Fruit fly (Drosophila melanogaster) whole organism, prepupa: ENCODE results near the gene Gnmt.
A peak's percentile ranks its signal among the peaks of the same experiment; 100 is the strongest.

Source experiments
- Blimp-1 ChIP-seq: fragments of 200-800 bp; sonication (Bioruptor generic); optimal IDR thresholded peaks from 3 replicates; lab custom pipeline; 2017; ENCODE audit warnings: missing biosample characterization, missing genetic modification characterization, mild to moderate bottlenecking, moderate library complexity, missing genetic modification reagents
- CG10631 ChIP-seq: fragments of 200-800 bp; sonication (Bioruptor generic); optimal IDR thresholded peaks from 2 replicates; lab custom pipeline; 2016; ENCODE audit warnings: missing biosample characterization, missing genetic modification characterization
- CG11762 ChIP-seq: fragments of 200-800 bp; sonication (Bioruptor generic); optimal IDR thresholded peaks from 3 replicates; lab custom pipeline; 2016; ENCODE audit warnings: missing biosample characterization, missing genetic modification characterization; ENCODE audit not compliant: insufficient read depth
- CG11902 ChIP-seq: fragments of 200-800 bp; sonication (Bioruptor generic); optimal IDR thresholded peaks from 3 replicates; lab custom pipeline; 2016; ENCODE audit warnings: missing biosample characterization, missing genetic modification characterization
- CG15336 ChIP-seq: fragments of 200-800 bp; sonication (Bioruptor generic); IDR thresholded peaks from 2 replicates; pipeline ENCODE4 v1.3.6; 2022; ENCODE audit warnings: missing biosample characterization, missing genetic modification characterization
- CG1621 ChIP-seq: fragments of 200-800 bp; sonication (Bioruptor generic); optimal IDR thresholded peaks from 3 replicates; lab custom pipeline; 2018; ENCODE audit warnings: missing biosample characterization, mild to moderate bottlenecking, missing genetic modification characterization
- CG3032 ChIP-seq: fragments of 200-800 bp; optimal IDR thresholded peaks from 2 replicates; lab custom pipeline; 2019; ENCODE audit warnings: missing biosample characterization, mild to moderate bottlenecking, missing genetic modification characterization, moderate library complexity
- CG34406 ChIP-seq: fragments of 200-800 bp; sonication (Bioruptor generic); optimal IDR thresholded peaks from 3 replicates; lab custom pipeline; 2016; ENCODE audit warnings: missing biosample characterization, missing genetic modification characterization
- CG6792 ChIP-seq: fragments of 200-800 bp; sonication (Bioruptor generic); optimal IDR thresholded peaks from 3 replicates; lab custom pipeline; 2016; ENCODE audit warnings: missing biosample characterization, missing genetic modification characterization
- CG6808 ChIP-seq: fragments of 200-800 bp; sonication (Bioruptor generic); optimal IDR thresholded peaks from 3 replicates; lab custom pipeline; 2017; ENCODE audit warnings: missing biosample characterization, missing genetic modification characterization, mild to moderate bottlenecking, moderate library complexity, missing genetic modification reagents
- CG6854 ChIP-seq: fragments of 200-800 bp; sonication (Bioruptor generic); optimal IDR thresholded peaks from 2 replicates; lab custom pipeline; 2017; ENCODE audit warnings: missing biosample characterization, mild to moderate bottlenecking, missing genetic modification characterization
- CG8119 ChIP-seq: fragments of 200-800 bp; sonication (Bioruptor generic); IDR thresholded peaks from 3 replicates; pipeline ENCODE4 v1.3.6; 2022; ENCODE audit warnings: missing biosample characterization, missing genetic modification characterization
- CG8319 ChIP-seq: fragments of 200-800 bp; sonication (Bioruptor generic); optimal IDR thresholded peaks from 3 replicates; lab custom pipeline; 2016; ENCODE audit warnings: missing biosample characterization, missing genetic modification characterization
- Eip78C ChIP-seq: fragments of 200-800 bp; sonication (Bioruptor generic); peaks from one replicate; lab custom pipeline; 2016; ENCODE audit warnings: missing biosample characterization, missing genetic modification characterization
- Eip93F ChIP-seq: fragments of 200-800 bp; sonication (Bioruptor generic); optimal IDR thresholded peaks from 2 replicates; lab custom pipeline; 2016; ENCODE audit warnings: missing biosample characterization, mild to moderate bottlenecking, missing genetic modification characterization
- Ets21C ChIP-seq: fragments of 200-800 bp; sonication (Bioruptor generic); optimal IDR thresholded peaks from 3 replicates; lab custom pipeline; 2016; ENCODE audit warnings: missing biosample characterization, missing genetic modification characterization
- Hr38 ChIP-seq: sonication (Bioruptor generic); optimal IDR thresholded peaks from 2 replicates; lab custom pipeline; 2016; ENCODE audit warnings: missing biosample characterization, missing genetic modification characterization
- Hr39 ChIP-seq: fragments of 200-800 bp; sonication (Bioruptor generic); optimal IDR thresholded peaks from 2 replicates; lab custom pipeline; 2016; ENCODE audit warnings: missing biosample characterization, missing genetic modification characterization
- Hr4 ChIP-seq: fragments of 200-800 bp; sonication (Bioruptor generic); optimal IDR thresholded peaks from 3 replicates; lab custom pipeline; 2016; ENCODE audit warnings: missing biosample characterization, missing genetic modification characterization
- Lpt ChIP-seq: fragments of 200-800 bp; sonication (Bioruptor generic); optimal IDR thresholded peaks from 3 replicates; lab custom pipeline; 2016; ENCODE audit warnings: missing biosample characterization, missing genetic modification characterization
- Met ChIP-seq: fragments of 200-800 bp; sonication (Bioruptor generic); optimal IDR thresholded peaks from 3 replicates; lab custom pipeline; 2016; ENCODE audit warnings: missing biosample characterization, missing genetic modification characterization
- OdsH ChIP-seq: fragments of 200-800 bp; sonication (Bioruptor generic); optimal IDR thresholded peaks from 3 replicates; lab custom pipeline; 2016; ENCODE audit warnings: missing biosample characterization, missing genetic modification characterization
- Sox102F ChIP-seq: fragments of 200-800 bp; sonication (Bioruptor generic); optimal IDR thresholded peaks from 2 replicates; lab custom pipeline; 2016; ENCODE audit warnings: missing biosample characterization, mild to moderate bottlenecking, missing genetic modification characterization
- Sox14 ChIP-seq: fragments of 200-800 bp; sonication (Bioruptor generic); optimal IDR thresholded peaks from 3 replicates; lab custom pipeline; 2016; ENCODE audit warnings: missing biosample characterization, missing genetic modification characterization
- Sox15 ChIP-seq: fragments of 200-800 bp; sonication (Bioruptor generic); optimal IDR thresholded peaks from 3 replicates; lab custom pipeline; 2016; ENCODE audit warnings: missing biosample characterization, missing genetic modification characterization
- achi ChIP-seq: fragments of 200-800 bp; sonication (Bioruptor generic); optimal IDR thresholded peaks from 3 replicates; lab custom pipeline; 2016; ENCODE audit warnings: missing biosample characterization, missing genetic modification characterization
- acj6 ChIP-seq: fragments of 200-800 bp; sonication (Bioruptor generic); optimal IDR thresholded peaks from 3 replicates; lab custom pipeline; 2016; ENCODE audit warnings: missing biosample characterization, missing genetic modification characterization
- cyc ChIP-seq: fragments of 200-800 bp; sonication (Bioruptor generic); optimal IDR thresholded peaks from 3 replicates; lab custom pipeline; 2016; ENCODE audit warnings: missing biosample characterization, missing genetic modification characterization
- dac ChIP-seq: fragments of 200-800 bp; sonication (Bioruptor generic); optimal IDR thresholded peaks from 2 replicates; lab custom pipeline; 2017; ENCODE audit warnings: missing biosample characterization, mild to moderate bottlenecking, missing genetic modification characterization
- dsx ChIP-seq: fragments of 200-800 bp; optimal IDR thresholded peaks from 3 replicates; lab custom pipeline; 2019; ENCODE audit warnings: missing biosample characterization, mild to moderate bottlenecking, missing genetic modification characterization, moderate library complexity; ENCODE audit not compliant: poor library complexity, severe bottlenecking
- eg ChIP-seq: fragments of 200-800 bp; sonication (Bioruptor generic); IDR thresholded peaks from 3 replicates; pipeline ENCODE4 v1.3.6; 2022; ENCODE audit warnings: missing biosample characterization, missing genetic modification characterization
- esn ChIP-seq: fragments of 200-800 bp; sonication (Bioruptor generic); optimal IDR thresholded peaks from 2 replicates; lab custom pipeline; 2016; ENCODE audit warnings: missing biosample characterization, mild to moderate bottlenecking, missing genetic modification characterization, moderate library complexity
- fkh ChIP-seq: fragments of 200-800 bp; sonication (Bioruptor generic); optimal IDR thresholded peaks from 3 replicates; lab custom pipeline; 2017; ENCODE audit warnings: missing biosample characterization, mild to moderate bottlenecking, missing genetic modification characterization, moderate library complexity
- lz ChIP-seq: fragments of 200-800 bp; sonication (Bioruptor generic); optimal IDR thresholded peaks from 3 replicates; lab custom pipeline; 2016; ENCODE audit warnings: missing biosample characterization, missing genetic modification characterization
- pdm3 ChIP-seq: fragments of 200-800 bp; sonication (Bioruptor generic); optimal IDR thresholded peaks from 3 replicates; lab custom pipeline; 2016; ENCODE audit warnings: missing biosample characterization, missing genetic modification characterization
- salr ChIP-seq, 2 experiments: fragments of 200-800 bp; sonication (Bioruptor generic); optimal IDR thresholded peaks; 3 replicates each; lab custom pipeline; 2016 to 2018; ENCODE audit warnings: missing biosample characterization in 2 of 2, missing genetic modification characterization in 2 of 2, mild to moderate bottlenecking in 1 of 2
- spab ChIP-seq: fragments of 200-800 bp; sonication (Bioruptor generic); optimal IDR thresholded peaks from 2 replicates; lab custom pipeline; 2017; ENCODE audit warnings: missing biosample characterization, mild to moderate bottlenecking, missing genetic modification characterization, missing genetic modification reagents
- ss ChIP-seq, 2 experiments: fragments of 200-800 bp; sonication (Bioruptor generic); optimal IDR thresholded peaks; 2 replicates in 1 of 2; 3 replicates in 1 of 2; lab custom pipeline; 2017 to 2018; ENCODE audit warnings: mild to moderate bottlenecking in 2 of 2, missing biosample characterization in 2 of 2, missing genetic modification characterization in 2 of 2, moderate library complexity in 1 of 2
- svp ChIP-seq: fragments of 200-800 bp; sonication (Bioruptor generic); peaks from one replicate; lab custom pipeline; 2016; ENCODE audit warnings: missing biosample characterization, missing genetic modification characterization
- topi ChIP-seq: fragments of 200-800 bp; sonication (Bioruptor generic); optimal IDR thresholded peaks from 3 replicates; lab custom pipeline; 2016; ENCODE audit warnings: missing biosample characterization, missing genetic modification characterization
- vri ChIP-seq: fragments of 200-800 bp; sonication (Bioruptor generic); optimal IDR thresholded peaks from 3 replicates; lab custom pipeline; 2016; ENCODE audit warnings: missing biosample characterization, mild to moderate bottlenecking, missing genetic modification characterization

Gnmt gene

DNA sequence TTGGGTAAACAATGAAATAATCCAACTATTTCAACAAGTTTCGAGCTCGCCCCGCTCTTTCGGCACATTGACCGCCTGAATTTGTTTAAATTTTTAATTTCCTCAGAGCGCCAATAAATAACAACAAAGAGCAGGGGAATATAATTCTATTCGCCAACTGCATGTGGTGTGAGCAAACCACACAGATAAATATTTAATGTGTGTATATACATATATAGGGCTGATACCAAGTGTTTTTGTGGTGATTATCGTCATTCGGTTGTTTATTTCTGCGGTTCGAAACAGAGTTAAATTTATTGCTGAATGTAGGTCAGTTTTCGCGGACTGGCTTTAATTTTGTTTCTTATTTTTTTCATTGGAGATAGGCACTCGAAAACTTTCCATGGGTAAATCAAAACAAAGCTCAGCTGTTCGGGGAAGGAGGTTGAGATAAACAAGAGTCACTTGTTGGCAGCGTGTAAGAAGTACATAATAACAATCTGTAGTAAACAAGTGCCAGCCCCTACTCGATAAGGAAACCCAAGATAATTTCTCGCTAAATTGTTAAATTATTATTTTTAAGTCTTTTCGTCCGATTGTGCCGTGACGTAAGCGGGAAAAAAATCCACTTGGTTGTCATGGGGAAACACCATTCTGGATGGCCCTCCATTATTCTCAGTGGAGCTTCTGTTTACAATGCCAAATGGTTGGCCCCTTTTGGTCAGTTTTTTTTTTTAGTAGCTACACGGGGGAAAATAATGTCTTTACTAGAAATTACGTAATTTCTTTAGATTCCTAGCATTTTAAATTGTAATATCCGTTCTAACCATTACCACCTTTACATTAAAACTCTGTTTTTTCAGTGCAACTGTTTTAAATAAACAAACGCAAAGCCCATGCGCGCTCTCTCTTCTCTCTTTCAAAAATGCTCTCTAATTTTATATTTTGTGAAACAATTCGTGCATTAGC, 43.5 kb downstream of the Gnmt start (continued):
- TF ChIP-seq Met (GFP tag; lab: Kevin White, UChicago): peak; percentile 54
- TF ChIP-seq CG6854 (GFP tag; lab: Kevin White, UChicago): no peak
- TF ChIP-seq CG8119 (GFP tag; lab: Robert Waterston, UW): peak; percentile 52; the same call in 2 of the 3 replicates
- peak; percentile 41 for TF ChIP-seq pdm3 (GFP tag; lab: Kevin White, UChicago)
- TF ChIP-seq Eip93F (GFP tag; lab: Kevin White, UChicago): peak; percentile 36
- TF ChIP-seq topi (GFP tag; lab: Kevin White, UChicago): peak; percentile 4
- TF ChIP-seq CG15336 (GFP tag; lab: Robert Waterston, UW): peak; percentile 52; the same call in 1 of the 2 replicates
- TF ChIP-seq spab (GFP tag; lab: Kevin White, UChicago): no peak
- TF ChIP-seq dsx (GFP tag; lab: Kevin White, UChicago): no peak
- TF ChIP-seq Ets21C: no peak
- TF ChIP-seq, all 60 proteins: peak for 37

DNA sequence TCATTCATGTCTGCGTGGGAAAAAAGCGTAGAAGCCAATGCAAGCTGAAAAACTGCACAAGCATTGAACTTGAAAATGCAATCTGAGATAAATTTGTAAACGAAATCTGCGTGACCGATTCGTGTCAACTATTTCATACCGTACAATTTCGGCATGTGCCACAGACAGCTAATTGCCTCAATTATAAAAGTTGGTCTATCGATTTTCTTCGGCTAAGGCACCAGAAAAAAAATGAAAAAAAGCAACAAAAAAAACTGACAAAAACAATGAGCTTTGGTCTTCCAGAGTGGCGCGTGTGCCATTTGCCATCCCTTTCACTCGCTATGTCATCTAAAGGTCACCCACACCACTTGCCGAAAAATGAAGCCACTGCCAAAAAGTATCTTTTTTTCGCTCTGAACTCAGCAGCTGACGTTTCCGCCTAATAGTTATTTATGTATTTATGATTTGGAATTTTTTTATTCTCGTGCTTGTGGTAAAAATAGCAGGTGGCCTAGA, 44.2 kb downstream of the Gnmt start:
- TF ChIP-seq Lpt (no peak), CG8319 (GFP tag; lab: Kevin White, UChicago) (no peak), CG8119 (GFP tag; lab: Robert Waterston, UW) (0 out of 3 replicates have a peak, but pooled peaks have one; percentile 6), CG15336 (GFP tag; lab: Robert Waterston, UW) (0 out of 2 replicates have a peak, but pooled peaks have one; percentile 1)

DNA sequence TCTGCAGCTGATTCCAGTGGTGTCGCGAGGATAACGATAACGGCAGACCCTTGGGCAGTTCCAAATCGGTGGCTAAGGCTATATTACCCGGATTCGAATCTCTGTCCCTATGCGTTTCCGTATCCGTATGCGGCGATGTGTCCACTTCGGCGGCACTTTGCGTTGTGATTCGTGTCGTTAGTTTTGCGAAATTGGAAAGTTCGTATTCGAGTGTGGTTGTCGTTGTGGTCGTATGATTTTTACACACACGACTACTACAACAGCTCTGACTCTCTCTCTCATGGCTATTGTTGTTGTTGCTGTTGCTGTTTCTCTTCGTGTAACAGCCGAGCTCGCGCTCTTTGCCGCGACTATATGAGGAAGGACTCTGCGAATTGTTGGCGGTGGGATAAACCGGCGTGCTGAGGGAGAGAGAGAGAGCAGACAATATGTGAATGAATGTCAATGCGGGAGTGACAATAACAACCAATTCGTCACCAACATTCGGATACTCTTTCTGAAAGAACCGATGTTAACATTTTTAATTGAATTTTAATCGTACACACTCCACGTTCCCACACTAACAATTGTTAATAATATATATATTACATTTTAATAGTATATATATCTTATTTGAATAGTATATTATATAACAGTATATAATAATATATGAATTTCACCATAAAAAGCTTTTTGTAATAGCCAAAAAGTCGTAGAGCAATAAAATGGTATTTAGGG, 45.4 kb downstream of the Gnmt start:
- TF ChIP-seq Eip93F (GFP tag; lab: Kevin White, UChicago) (no peak), Hr39 (GFP tag; lab: Kevin White, UChicago) (peak; percentile 21), Sox102F (peak; percentile 53), svp (GFP tag; lab: Kevin White, UChicago) (peak; percentile 7), CG8319 (GFP tag; lab: Kevin White, UChicago) (peak; percentile 56), acj6 (GFP tag; lab: Kevin White, UChicago) (peak; percentile 56), Ets21C (no peak), esn (GFP tag; lab: Kevin White, UChicago) (peak; percentile 68), CG34406 (GFP tag; lab: Kevin White, UChicago) (peak; percentile 79), CG6808 (GFP tag; lab: Kevin White, UChicago) (peak; percentile 50), Blimp-1 (GFP tag; lab: Kevin White, UChicago) (peak; percentile 44), Hr38 (no peak), CG3032 (peak; percentile 66), eg (GFP tag; lab: Robert Waterston, UW) (peak; percentile 50), Sox14 (GFP tag; lab: Kevin White, UChicago) (peak; percentile 9), CG6792 (peak; percentile 65), Eip78C (peak; percentile 80), topi (GFP tag; lab: Kevin White, UChicago) (peak; percentile 44), vri (peak; percentile 46), CG8119 (GFP tag; lab: Robert Waterston, UW) (peak; percentile 51; the same call in 1 of the 3 replicates), spab (GFP tag; lab: Kevin White, UChicago) (peak; percentile 47), Met (GFP tag; lab: Kevin White, UChicago) (peak; percentile 28), lz (peak; percentile 38), dsx (GFP tag; lab: Kevin White, UChicago) (peak; percentile 71), CG11902 (GFP tag; lab: Kevin White, UChicago) (peak; percentile 25), achi (peak; percentile 66), cyc (GFP tag; lab: Kevin White, UChicago) (peak; percentile 19), CG11762 (GFP tag; lab: Kevin White, UChicago) (no peak), OdsH (GFP tag; lab: Kevin White, UChicago) (peak; percentile 47), Hr4 (GFP tag; lab: Kevin White, UChicago) (peak; percentile 41), ss (GFP tag; optimal IDR thresholded peaks at IDR 0.05; lab: Kevin White, UChicago) (peak; percentile 49), CG10631 (GFP tag; lab: Kevin White, UChicago) (peak; percentile 55), fkh (GFP tag; lab: Kevin White, UChicago) (no peak), dac (GFP tag; lab: Kevin White, UChicago) (no peak), salr (GFP tag; optimal IDR thresholded peaks at IDR 0.05; lab: Kevin White, UChicago) (peak in 1 of 2 experiments; percentile 38), Sox15 (GFP tag; lab: Kevin White, UChicago) (no peak), CG1621 (peak; percentile 13)
